Fruit fly (Drosophila melanogaster) whole organism, prepupa: Measurements from ENCODE around the gene CG11927.

Experiments used
- CG34406 ChIP-seq: fragments of 200-800 bp; sonication (Bioruptor generic); optimal IDR thresholded peaks from 3 replicates; lab custom pipeline; 2016; ENCODE audit warnings: missing biosample characterization, missing genetic modification characterization
- CG8632 ChIP-seq: fragments of 200-800 bp; sonication (Bioruptor generic); optimal IDR thresholded peaks from 3 replicates; lab custom pipeline; 2016; ENCODE audit warnings: missing biosample characterization, missing genetic modification characterization
- OdsH ChIP-seq: fragments of 200-800 bp; sonication (Bioruptor generic); optimal IDR thresholded peaks from 3 replicates; lab custom pipeline; 2016; ENCODE audit warnings: missing biosample characterization, missing genetic modification characterization
- ss ChIP-seq, 2 experiments: fragments of 200-800 bp; sonication (Bioruptor generic); optimal IDR thresholded peaks; 2 replicates in 1 of 2; 3 replicates in 1 of 2; lab custom pipeline; 2017 to 2018; ENCODE audit warnings: mild to moderate bottlenecking in 2 of 2, missing biosample characterization in 2 of 2, missing genetic modification characterization in 2 of 2, moderate library complexity in 1 of 2

- TF ChIP-seq CG8632 (no peak), CG34406 (GFP tag; lab: Kevin White, UChicago) (no peak), ss (GFP tag; optimal IDR thresholded peaks at IDR 0.05; lab: Kevin White, UChicago) (no peak), OdsH (no peak)
Measured at dm6 chr2L:4861503-4861902, 13.9 kb downstream of the CG11927 start.
